Worm (Caenorhabditis elegans) whole organism, L4/young adult: ENCODE data around the gene F56C9.10.

ENCODE experiments used
- W03F9.2 ChIP-seq: fragments of 150-350 bp; optimal IDR thresholded peaks from 2 replicates; lab custom pipeline; 2014; ENCODE audit warnings: missing biosample characterization, missing genetic modification characterization
- dao-5 ChIP-seq: sonication (generic microtip); optimal IDR thresholded peaks from 2 replicates; lab custom pipeline; 2016; ENCODE audit warnings: missing genotype, missing genetic modification characterization, moderate library complexity, missing compliant biosample characterization
- him-1 ChIP-seq: sonication (generic microtip); optimal IDR thresholded peaks from 2 replicates; lab custom pipeline; 2016; ENCODE audit warnings: missing genotype, missing genetic modification reagents, missing genetic modification characterization, missing compliant biosample characterization

DNA sequence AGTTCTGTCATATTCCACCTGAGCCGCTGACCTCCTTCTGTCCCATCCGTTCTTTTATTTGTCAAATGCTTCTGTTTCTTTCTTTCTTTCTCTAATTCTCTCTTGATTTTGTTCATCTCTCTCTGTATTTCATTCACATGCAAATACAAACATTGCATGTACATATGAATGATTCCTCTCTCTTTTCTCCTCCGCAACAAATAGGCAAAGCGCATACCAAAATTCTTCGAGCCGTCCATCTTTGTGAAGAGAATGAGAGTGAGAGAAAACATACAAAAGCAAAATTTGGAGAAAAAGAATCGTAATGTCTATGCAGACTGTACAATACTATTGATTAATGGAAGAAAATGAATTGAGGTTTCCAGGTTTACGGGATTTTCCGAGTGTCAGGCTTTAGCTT, 17.8 kb downstream of the F56C9.10 start:
- no peak for TF ChIP-seq him-1
- no peak for TF ChIP-seq dao-5 (tag; lab: Kevin White, UChicago)
- no peak for TF ChIP-seq W03F9.2 (tag; lab: Kevin White, UChicago)
